Fruit fly (Drosophila melanogaster) whole organism, pupa: ENCODE measurements around the gene TyrR.
"Not testable (repeated sequence)": the region's sequence is repeated elsewhere in the genome, so short reads cannot be mapped to it uniquely, and the experiment has no call there.

Experiments used
- CG15710 ChIP-seq: fragments of 200-800 bp; sonication (Bioruptor generic); optimal IDR thresholded peaks from 2 replicates; lab custom pipeline; 2018; ENCODE audit warnings: missing biosample characterization, mild to moderate bottlenecking, missing genetic modification characterization, moderate library complexity
- CG32121 ChIP-seq: fragments of 200-800 bp; sonication (Bioruptor generic); IDR thresholded peaks from 2 replicates; pipeline ENCODE4 v1.3.6; 2022; ENCODE audit warnings: missing biosample characterization, missing genetic modification characterization
- CG34367 ChIP-seq: fragments of 200-800 bp; sonication (Bioruptor generic); optimal IDR thresholded peaks from 2 replicates; lab custom pipeline; 2018; ENCODE audit warnings: missing biosample characterization, mild to moderate bottlenecking, missing genetic modification characterization
- CG4496 ChIP-seq: fragments of 200-800 bp; sonication (Bioruptor generic); IDR thresholded peaks from 3 replicates; pipeline ENCODE4 v1.3.6; 2022; ENCODE audit warnings: missing biosample characterization, missing genetic modification characterization
- CG8159 ChIP-seq: fragments of 200-800 bp; sonication (Bioruptor generic); optimal IDR thresholded peaks from 3 replicates; lab custom pipeline; 2018; ENCODE audit warnings: missing biosample characterization, mild to moderate bottlenecking, missing genetic modification characterization, moderate library complexity
- D1 ChIP-seq: fragments of 200-800 bp; sonication (Bioruptor generic); optimal IDR thresholded peaks from 2 replicates; lab custom pipeline; 2018; ENCODE audit warnings: missing biosample characterization, mild to moderate bottlenecking, missing genetic modification characterization, moderate library complexity
- EcR ChIP-seq: fragments of 200-800 bp; sonication (Bioruptor generic); optimal IDR thresholded peaks from 3 replicates; lab custom pipeline; 2019; ENCODE audit warnings: missing biosample characterization, missing genetic modification characterization, mild to moderate bottlenecking, moderate library complexity, missing genetic modification reagents
- Ets98B ChIP-seq: fragments of 200-800 bp; sonication (Bioruptor generic); IDR thresholded peaks from 2 replicates; pipeline ENCODE4 v1.3.6; 2022; ENCODE audit warnings: missing biosample characterization, missing genetic modification characterization
- Pif1A ChIP-seq: fragments of 200-800 bp; sonication (Bioruptor generic); optimal IDR thresholded peaks from 3 replicates; lab custom pipeline; 2016; ENCODE audit warnings: missing biosample characterization, missing genetic modification characterization
- Pif1B ChIP-seq: fragments of 200-800 bp; sonication (Bioruptor generic); optimal IDR thresholded peaks from 3 replicates; lab custom pipeline; 2016; ENCODE audit warnings: missing biosample characterization, missing genetic modification characterization
- Snoo ChIP-seq: fragments of 200-800 bp; sonication (Bioruptor generic); optimal IDR thresholded peaks from 3 replicates; lab custom pipeline; 2017; ENCODE audit warnings: missing biosample characterization, mild to moderate bottlenecking, missing genetic modification characterization, inconsistent platforms
- fd96Ca ChIP-seq: fragments of 200-800 bp; sonication (Bioruptor generic); IDR thresholded peaks from 3 replicates; pipeline ENCODE4 v1.3.6; 2022; ENCODE audit warnings: missing biosample characterization, missing genetic modification characterization

DNA sequence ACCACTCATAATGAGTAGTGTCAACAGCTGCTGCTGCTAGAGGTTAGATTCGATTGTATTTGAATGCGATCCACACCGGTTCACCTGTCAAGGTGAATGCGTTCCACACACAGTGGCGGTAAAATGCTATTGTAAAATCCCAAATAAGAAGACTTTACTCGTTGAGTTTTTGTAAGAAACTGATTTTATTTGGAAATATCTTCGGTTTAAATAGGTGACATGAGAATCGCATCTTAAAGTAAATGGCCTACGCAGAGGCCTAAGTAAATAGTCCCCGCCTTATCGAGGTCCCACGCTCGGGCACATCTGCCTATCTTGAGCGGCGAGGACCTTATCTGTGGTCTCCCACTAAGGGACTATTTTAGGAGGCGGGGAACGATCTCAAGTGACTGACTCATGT, at the start of gene TyrR:
- not testable (repeated sequence) for TF ChIP-seq Snoo (tag; lab: Kevin White, UChicago); CG32121; D1 (tag; lab: Kevin White, UChicago); CG8159; CG15710 (tag; lab: Kevin White, UChicago); EcR (GFP tag; lab: Kevin White, UChicago); CG34367 (tag; lab: Kevin White, UChicago); fd96Ca; CG4496; Ets98B; Pif1B (GFP tag; lab: Kevin White, UChicago); Pif1A (GFP tag; lab: Kevin White, UChicago)
